Fruit fly (Drosophila melanogaster): ENCODE data around the gene wac.

Gene wac

DNA sequence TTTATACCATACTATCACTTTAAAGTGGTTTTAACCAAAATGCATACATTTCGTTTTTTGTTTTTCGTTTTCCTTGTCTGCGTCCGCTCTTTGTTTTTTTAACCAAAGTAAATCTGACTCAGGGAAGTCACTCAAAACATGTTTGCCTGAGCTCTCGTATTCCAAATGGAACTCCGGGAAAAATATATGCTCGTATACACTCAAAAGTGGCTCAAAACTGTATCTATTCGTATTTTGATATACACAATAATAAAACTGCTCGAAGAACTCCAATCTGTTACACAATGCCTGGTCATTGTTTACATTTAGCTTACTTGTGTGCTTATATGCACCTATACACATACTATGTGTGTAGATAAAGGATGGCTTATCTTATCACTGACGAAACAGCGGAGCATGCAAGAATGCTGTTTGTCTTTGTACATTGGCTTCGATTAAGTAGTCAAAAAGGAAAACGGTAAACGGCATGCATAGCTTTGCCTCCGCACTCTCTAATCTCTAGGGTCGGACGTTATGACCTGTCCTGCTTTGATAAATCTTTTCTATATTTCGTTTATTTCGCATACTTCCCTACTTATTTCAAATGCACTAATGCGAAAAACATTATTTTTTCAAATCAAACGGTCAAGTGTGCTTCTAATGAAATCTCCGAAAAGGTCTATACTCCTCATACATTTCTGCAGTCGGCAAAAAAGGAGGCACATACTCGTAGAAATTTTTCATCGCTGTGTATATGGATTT, 13.0 kb downstream of the wac start, which contains the start of gene miple2 (continued):
- TF ChIP-seq dmrt99B (tag; optimal IDR thresholded peaks at IDR 0.05), result peak; percentile 61
- TF ChIP-seq tgo (GFP tag; IDR thresholded peaks at IDR 0.05), result no peak
- no peak for TF ChIP-seq Sox102F (GFP tag; optimal IDR thresholded peaks at IDR 0.05)
- TF ChIP-seq nmo (GFP tag; optimal IDR thresholded peaks at IDR 0.05), result peak; percentile 45
- TF ChIP-seq Chrac-16 (GFP tag; optimal IDR thresholded peaks at IDR 0.05), result no peak
- peak; percentile 11 to 62 for TF ChIP-seq Hr51 (GFP tag; optimal IDR thresholded peaks at IDR 0.05)
- peak; percentile 70 for TF ChIP-seq Vsx1 (GFP tag; optimal IDR thresholded peaks at IDR 0.05)
- TF ChIP-seq bcd (GFP tag; optimal IDR thresholded peaks at IDR 0.05), result no peak
- TF ChIP-seq crol (GFP tag; IDR thresholded peaks at IDR 0.05), result no peak
- TF ChIP-seq CG7372 (GFP tag; IDR thresholded peaks at IDR 0.05), result no peak
- TF ChIP-seq Antp (GFP tag; optimal IDR thresholded peaks at IDR 0.05), result no peak
- TF ChIP-seq Drgx (GFP tag; IDR thresholded peaks at IDR 0.05), result peak; percentile 31; the same call in 1 of the 2 replicates
- TF ChIP-seq Eip74EF (GFP tag; optimal IDR thresholded peaks at IDR 0.05), result no peak
- TF ChIP-seq CG14014 (GFP tag; IDR thresholded peaks at IDR 0.05), result no peak
- TF ChIP-seq CG9437 (GFP tag; optimal IDR thresholded peaks at IDR 0.05), result peak; percentile 38
- peak; percentile 39 for TF ChIP-seq pum (GFP tag; optimal IDR thresholded peaks at IDR 0.05)
- TF ChIP-seq corto (GFP tag; optimal IDR thresholded peaks at IDR 0.05), result no peak
- peak; percentile 10; the same call in 1 of the 2 replicates for TF ChIP-seq Atf6 (GFP tag; IDR thresholded peaks at IDR 0.05)
- TF ChIP-seq CG11093 (GFP tag; IDR thresholded peaks at IDR 0.05), result no peak
- TF ChIP-seq h (optimal IDR thresholded peaks at IDR 0.05), result no peak
- peak; percentile 42 for TF ChIP-seq ATbp (GFP tag; optimal IDR thresholded peaks at IDR 0.05)
- TF ChIP-seq BtbVII (GFP tag; optimal IDR thresholded peaks at IDR 0.05), result peak; percentile 35
- peak; percentile 36 for TF ChIP-seq CG7987 (GFP tag; optimal IDR thresholded peaks at IDR 0.05)
- TF ChIP-seq CG2889 (GFP tag; IDR thresholded peaks at IDR 0.05), result no peak
- no peak for TF ChIP-seq CG14050 (GFP tag; IDR thresholded peaks at IDR 0.05)
- TF ChIP-seq so (GFP tag; IDR thresholded peaks at IDR 0.05), result no peak
- peak; percentile 2 for TF ChIP-seq maf-S (GFP tag; optimal IDR thresholded peaks at IDR 0.05)
- TF ChIP-seq Gug (GFP tag; IDR thresholded peaks at IDR 0.05), result no peak
- TF ChIP-seq abd-A (tag; optimal IDR thresholded peaks at IDR 0.05), result peak; percentile 51
- peak; percentile 32 for TF ChIP-seq CG13296 (GFP tag; optimal IDR thresholded peaks at IDR 0.05)
- peak; percentile 38 for TF ChIP-seq Bteb2 (GFP tag; optimal IDR thresholded peaks at IDR 0.05)
- no peak for TF ChIP-seq B-H1 (GFP tag; IDR thresholded peaks at IDR 0.05)
- no peak for TF ChIP-seq stwl (tag; optimal IDR thresholded peaks at IDR 0.05)
- peak; percentile 91 for TF ChIP-seq cg (GFP tag; optimal IDR thresholded peaks at IDR 0.05)
- TF ChIP-seq esg (GFP tag; conservative IDR thresholded peaks at IDR 0.05), result no peak
- TF ChIP-seq chinmo (GFP tag; IDR thresholded peaks at IDR 0.05; ENCODE audit: partially characterized antibody), result peak; percentile 68; the same call in 3 of the 4 replicates
- TF ChIP-seq Six4 (GFP tag; optimal IDR thresholded peaks at IDR 0.05), result peak; percentile 48
- TF ChIP-seq HmgD (GFP tag; optimal IDR thresholded peaks at IDR 0.05), result no peak
- peak; percentile 28 for TF ChIP-seq caup (GFP tag; optimal IDR thresholded peaks at IDR 0.05; ENCODE audit: severe bottlenecking)
- TF ChIP-seq CoRest (tag; optimal IDR thresholded peaks at IDR 0.05), result peak; percentile 43
- TF ChIP-seq CG34422 (GFP tag; IDR thresholded peaks at IDR 0.05), result no peak
- TF ChIP-seq Stat92E (GFP tag; optimal IDR thresholded peaks at IDR 0.05), result peak in 1 of 3 experiments; percentile 16
- TF ChIP-seq Atf3 (GFP tag; optimal IDR thresholded peaks at IDR 0.05), result no peak
- peak in 1 of 2 experiments; percentile 93 for TF ChIP-seq Hr78 (GFP tag; optimal IDR thresholded peaks at IDR 0.05)
- no peak for TF ChIP-seq HLH4C (GFP tag; IDR thresholded peaks at IDR 0.05; ENCODE audit: partially characterized antibody)
- TF ChIP-seq dati (GFP tag; IDR thresholded peaks at IDR 0.05), result no peak
- no peak for TF ChIP-seq CG4404 (GFP tag; IDR thresholded peaks at IDR 0.05)
- TF ChIP-seq ap (GFP tag; IDR thresholded peaks at IDR 0.05), result no peak
- no peak for TF ChIP-seq Neu2 (GFP tag; optimal IDR thresholded peaks at IDR 0.05; ENCODE audit: borderline replicate concordance)

Measured in whole organism, embryonic.